Worm (Caenorhabditis elegans): ENCODE measurements around the gene M03B6.5.

- no peak for TF ChIP-seq cog-1 (tag; optimal IDR thresholded peaks at IDR 0.05)
- TF ChIP-seq T22C8.4 (GFP tag; IDR thresholded peaks at IDR 0.05): no peak
These were observed 40.5 kb upstream of the M03B6.5 start for ce11 chrX:13803246-13803645.

All from whole organism, midembryonic.